Worm (Caenorhabditis elegans) whole organism, L1 larva: ENCODE measurements around the gene C10C6.3.

Source experiments
- Y116A8C.19 ChIP-seq: sonication (generic microtip); optimal IDR thresholded peaks from 2 replicates; lab custom pipeline; 2016; ENCODE audit warnings: missing compliant biosample characterization, missing genetic modification characterization, borderline replicate concordance
- aly-2 ChIP-seq: fragments of 150-350 bp; optimal IDR thresholded peaks from 2 replicates; lab custom pipeline; 2014; ENCODE audit warnings: missing biosample characterization, missing genetic modification characterization
- blmp-1 ChIP-seq: fragments of 150-350 bp; optimal IDR thresholded peaks from 2 replicates; lab custom pipeline; 2014; ENCODE audit warnings: missing biosample characterization, missing genetic modification characterization
- ceh-82 ChIP-seq, 3 experiments: fragments of 150-350 bp in 1 of 3; sonication (generic microtip) in 2 of 3; optimal IDR thresholded peaks; 2 replicates each; lab custom pipeline; 2014 to 2017; ENCODE audit warnings: missing biosample characterization in 3 of 3, missing genetic modification characterization in 3 of 3
- ceh-88 ChIP-seq: fragments of 200-800 bp; sonication (Bioruptor generic); IDR thresholded peaks from 2 replicates; pipeline ENCODE4 v1.3.6; 2022; ENCODE audit warnings: missing genetic modification characterization, missing compliant biosample characterization
- ceh-90 ChIP-seq: sonication (generic microtip); optimal IDR thresholded peaks from 2 replicates; lab custom pipeline; 2016; ENCODE audit warnings: missing genetic modification characterization, missing compliant biosample characterization
- dpl-1 ChIP-seq, 3 experiments: fragments of 150-350 bp in 2 of 3; sonication (generic microtip) in 1 of 3; optimal IDR thresholded peaks; 2 replicates each; lab custom pipeline; 2014 to 2017; ENCODE audit warnings: missing biosample characterization in 3 of 3, missing genetic modification characterization in 3 of 3, missing genetic modification reagents in 3 of 3
- dsc-1 ChIP-seq: sonication (generic microtip); optimal IDR thresholded peaks from 2 replicates; lab custom pipeline; 2016; ENCODE audit warnings: mild to moderate bottlenecking, missing genetic modification characterization, missing compliant biosample characterization
- efl-1 ChIP-seq, 4 experiments: fragments of 150-350 bp; optimal IDR thresholded peaks in 3 of 4; peaks in 1 of 4; 1 replicate in 1 of 4; 2 replicates in 3 of 4; lab custom pipeline; 2014; ENCODE audit warnings: missing biosample characterization in 2 of 4, missing genetic modification characterization in 2 of 4, missing genetic modification reagents in 2 of 4
- egl-13 ChIP-seq: sonication (generic microtip); optimal IDR thresholded peaks from 2 replicates; lab custom pipeline; 2016; ENCODE audit warnings: missing genotype, missing genetic modification reagents, missing genetic modification characterization, missing compliant biosample characterization
- elt-3 ChIP-seq, 6 experiments: fragments of 150-350 bp in 1 of 6; sonication (generic microtip); optimal IDR thresholded peaks; 2 replicates each; lab custom pipeline; 2017 to 2018; ENCODE audit warnings: missing biosample characterization in 6 of 6, missing genetic modification characterization in 6 of 6, inconsistent platforms in 1 of 6
- fkh-10 ChIP-seq: sonication (generic microtip); optimal IDR thresholded peaks from 2 replicates; lab custom pipeline; 2017; ENCODE audit warnings: missing biosample characterization, missing genetic modification reagents, missing genetic modification characterization
- fkh-8 ChIP-seq: sonication (generic microtip); optimal IDR thresholded peaks from 2 replicates; lab custom pipeline; 2016; ENCODE audit warnings: mild to moderate bottlenecking, missing genetic modification characterization, missing compliant biosample characterization
- hpl-2 ChIP-seq: fragments of 150-350 bp; optimal IDR thresholded peaks from 2 replicates; lab custom pipeline; 2014; ENCODE audit warnings: missing biosample characterization, missing genetic modification reagents, missing genetic modification characterization
- lin-13 ChIP-seq: fragments of 150-350 bp; optimal IDR thresholded peaks from 2 replicates; lab custom pipeline; 2014; ENCODE audit warnings: missing biosample characterization, missing genetic modification reagents, missing genetic modification characterization
- lin-14 ChIP-seq: fragments of 200-800 bp; sonication (Bioruptor generic); optimal IDR thresholded peaks from 2 replicates; lab custom pipeline; 2018; ENCODE audit warnings: mild to moderate bottlenecking, missing genetic modification characterization, moderate library complexity, missing compliant biosample characterization
- lin-15B ChIP-seq: fragments of 150-350 bp; sonication (generic microtip); optimal IDR thresholded peaks from 3 replicates; lab custom pipeline; 2014; ENCODE audit warnings: missing biosample characterization, missing genetic modification characterization
- lin-35 ChIP-seq, 2 experiments: fragments of 150-350 bp; optimal IDR thresholded peaks; 2 replicates each; lab custom pipeline; 2014; ENCODE audit warnings: missing biosample characterization in 2 of 2, missing genetic modification characterization in 2 of 2, missing genetic modification reagents in 2 of 2
- lsy-2 ChIP-seq, 2 experiments: fragments of 150-350 bp; optimal IDR thresholded peaks; 2 replicates each; lab custom pipeline; 2014; ENCODE audit warnings: missing biosample characterization in 2 of 2, missing genetic modification characterization in 2 of 2
- mab-9 ChIP-seq: fragments of 200-800 bp; sonication (Bioruptor generic); IDR thresholded peaks from 2 replicates; pipeline ENCODE4 v1.3.6; 2022; ENCODE audit warnings: missing genetic modification reagents, missing genetic modification characterization, missing compliant biosample characterization
- nhr-12 ChIP-seq: sonication (generic microtip); optimal IDR thresholded peaks from 2 replicates; lab custom pipeline; 2017; ENCODE audit warnings: missing biosample characterization, missing genetic modification characterization
- nhr-20 ChIP-seq: sonication (generic microtip); optimal IDR thresholded peaks from 2 replicates; lab custom pipeline; 2016; ENCODE audit warnings: mild to moderate bottlenecking, missing genetic modification characterization, missing compliant biosample characterization
- nhr-47 ChIP-seq: sonication (generic microtip); optimal IDR thresholded peaks from 2 replicates; lab custom pipeline; 2016; ENCODE audit warnings: mild to moderate bottlenecking, missing genetic modification characterization, moderate library complexity, missing compliant biosample characterization
- nhr-71 ChIP-seq: sonication (generic microtip); optimal IDR thresholded peaks from 2 replicates; lab custom pipeline; 2016; ENCODE audit warnings: mild to moderate bottlenecking, missing genetic modification characterization, moderate library complexity, missing compliant biosample characterization
- nhr-85 ChIP-seq: sonication (generic microtip); peaks from one replicate; lab custom pipeline; 2016; ENCODE audit warnings: missing genetic modification characterization, inconsistent platforms, missing compliant biosample characterization
- pax-3 ChIP-seq: fragments of 200-800 bp; sonication (Bioruptor generic); optimal IDR thresholded peaks from 2 replicates; lab custom pipeline; 2018; ENCODE audit warnings: mild to moderate bottlenecking, missing genetic modification characterization, moderate library complexity, missing compliant biosample characterization
- snu-23 ChIP-seq: sonication (generic microtip); optimal IDR thresholded peaks from 2 replicates; lab custom pipeline; 2016; ENCODE audit warnings: missing genetic modification characterization, missing compliant biosample characterization
- sptf-1 ChIP-seq: fragments of 150-350 bp; optimal IDR thresholded peaks from 2 replicates; lab custom pipeline; 2014; ENCODE audit warnings: missing biosample characterization, missing genetic modification characterization
- sup-37 ChIP-seq: fragments of 200-800 bp; sonication (Bioruptor generic); optimal IDR thresholded peaks from 2 replicates; lab custom pipeline; 2018; ENCODE audit warnings: mild to moderate bottlenecking, missing genetic modification characterization, missing compliant biosample characterization
- tbx-2 ChIP-seq: sonication (generic microtip); optimal IDR thresholded peaks from 2 replicates; lab custom pipeline; 2016; ENCODE audit warnings: missing genetic modification characterization, missing compliant biosample characterization
- unc-62 ChIP-seq: fragments of 150-350 bp; optimal IDR thresholded peaks from 2 replicates; lab custom pipeline; 2014; ENCODE audit warnings: missing biosample characterization, missing genetic modification reagents, missing genetic modification characterization
- unc-86 ChIP-seq: sonication (generic microtip); optimal IDR thresholded peaks from 2 replicates; lab custom pipeline; 2016; ENCODE audit warnings: missing genetic modification characterization, missing compliant biosample characterization
- zip-4 ChIP-seq: fragments of 200-800 bp; sonication (Bioruptor generic); optimal IDR thresholded peaks from 2 replicates; lab custom pipeline; 2018; ENCODE audit warnings: mild to moderate bottlenecking, missing genetic modification characterization, moderate library complexity, missing compliant biosample characterization
- ztf-11 ChIP-seq, 2 experiments: sonication (generic microtip); optimal IDR thresholded peaks; 2 replicates each; lab custom pipeline; 2016 to 2017; ENCODE audit warnings: missing genetic modification characterization in 2 of 2, missing biosample characterization in 1 of 2, missing compliant biosample characterization in 1 of 2

C10C6.3 gene

DNA sequence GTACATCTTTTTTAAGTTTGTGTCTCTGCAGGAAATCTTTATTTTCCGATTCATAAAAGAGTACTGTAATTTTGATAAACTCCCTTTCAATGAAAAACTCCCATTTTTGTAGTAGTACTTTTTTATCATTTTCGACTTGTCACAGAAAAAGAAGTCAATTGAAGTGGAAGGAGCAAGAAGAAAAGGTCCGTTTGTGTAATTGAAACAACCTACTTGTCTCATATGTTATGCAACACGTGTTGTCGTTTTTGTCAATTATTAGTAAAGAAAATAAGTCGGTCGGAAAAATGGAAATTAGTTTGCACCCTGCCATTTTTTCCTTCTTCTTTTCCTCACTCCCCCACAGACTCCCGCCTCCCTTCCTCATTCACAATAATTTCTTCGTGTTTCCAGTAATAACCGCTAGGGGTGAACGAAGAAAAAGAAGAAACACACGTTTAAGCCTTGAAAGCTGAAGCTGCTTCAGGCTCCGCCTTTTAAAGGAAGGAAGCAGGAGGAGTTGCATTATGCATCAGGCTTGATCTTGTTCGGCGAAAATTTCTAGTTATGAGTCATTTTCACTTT, 6.2 kb downstream of the C10C6.3 start:
- TF ChIP-seq elt-3 (tag; optimal IDR thresholded peaks at IDR 0.05; lab: Kevin White, UChicago) (no peak), fkh-8 (peak; percentile 57), unc-86 (tag; lab: Kevin White, UChicago) (peak; percentile 8), lin-15B (tag; lab: Kevin White, UChicago) (no peak), nhr-47 (tag; lab: Kevin White, UChicago) (peak; percentile 26), nhr-71 (peak; percentile 17), lin-14 (peak; percentile 76)

- TF ChIP-seq lin-14: peak; percentile 45
- peak in 1 of 3 experiments; percentile 14 for TF ChIP-seq ceh-82 (tag; optimal IDR thresholded peaks at IDR 0.05; lab: Kevin White, UChicago)
- TF ChIP-seq pax-3 (tag; lab: Kevin White, UChicago): no peak
- TF ChIP-seq, all 84 proteins: peak for 2
Observed at ce11 chrIV:11455824-11456223, 9.2 kb downstream of the C10C6.3 start.

- TF ChIP-seq mab-9 (GFP tag; lab: Robert Waterston, UW): no peak
- TF ChIP-seq nhr-12 (tag; lab: Kevin White, UChicago): no peak
- no peak for TF ChIP-seq egl-13
- TF ChIP-seq hpl-2 (GFP tag; lab: Kevin White, UChicago): no peak
- no peak for TF ChIP-seq lin-13 (GFP tag; lab: Kevin White, UChicago)
- TF ChIP-seq ceh-90 (tag; lab: Kevin White, UChicago): no peak
- TF ChIP-seq aly-2 (tag; lab: Kevin White, UChicago): no peak
- TF ChIP-seq tbx-2 (tag; lab: Kevin White, UChicago): no peak
- TF ChIP-seq lsy-2 (tag; optimal IDR thresholded peaks at IDR 0.05; lab: Kevin White, UChicago): no peak
- TF ChIP-seq Y116A8C.19 (tag; lab: Kevin White, UChicago): no peak
- TF ChIP-seq ceh-88: no peak
- no peak for TF ChIP-seq zip-4
- TF ChIP-seq fkh-8: no peak
- TF ChIP-seq unc-86 (tag; lab: Kevin White, UChicago): no peak
- TF ChIP-seq ztf-11 (tag; optimal IDR thresholded peaks at IDR 0.05; lab: Kevin White, UChicago): no peak
- no peak for TF ChIP-seq efl-1 (optimal IDR thresholded peaks at IDR 0.05; lab: Kevin White, UChicago)
- TF ChIP-seq efl-1 (GFP tag; optimal IDR thresholded peaks at IDR 0.05 in 1 of 2; lab: Kevin White, UChicago): no peak
- TF ChIP-seq fkh-10 (GFP tag; lab: Kevin White, UChicago): no peak
- TF ChIP-seq lin-35 (GFP tag; optimal IDR thresholded peaks at IDR 0.05; lab: Kevin White, UChicago): no peak
Observed at ce11 chrIV:11452928-11453327, 12.1 kb downstream of the C10C6.3 start.

ce11 chrIV:11438255-11438654, 26.8 kb downstream of the C10C6.3 start:
- no peak for TF ChIP-seq mab-9 (GFP tag; lab: Robert Waterston, UW)
- TF ChIP-seq sup-37 (GFP tag; lab: Kevin White, UChicago): no peak
- peak; percentile 60 for TF ChIP-seq blmp-1 (tag; lab: Kevin White, UChicago)
- TF ChIP-seq unc-62 (GFP tag; lab: Kevin White, UChicago): no peak
- TF ChIP-seq snu-23 (GFP tag; lab: Kevin White, UChicago): no peak
- no peak for TF ChIP-seq sptf-1
- no peak for TF ChIP-seq fkh-8
- TF ChIP-seq egl-13: no peak

DNA sequence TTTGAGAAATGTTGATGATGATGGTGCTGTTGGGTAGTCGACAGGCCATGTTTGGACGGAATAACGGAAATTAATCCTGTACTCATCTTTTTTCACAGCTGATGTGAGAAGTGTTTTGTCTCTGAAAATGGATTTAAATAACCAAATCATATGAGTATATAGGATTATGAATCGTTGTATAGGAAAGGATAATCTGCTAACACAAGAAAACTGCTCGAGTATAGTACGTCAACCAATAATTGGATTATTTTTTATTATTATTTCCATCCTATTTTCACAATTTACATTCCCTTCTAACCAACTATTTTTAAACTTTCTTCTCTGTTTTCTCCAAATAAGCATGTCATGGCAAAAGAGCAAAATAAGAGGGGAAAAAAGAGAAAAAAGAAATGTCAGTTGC, 29.3 kb downstream of the C10C6.3 start:
- TF ChIP-seq nhr-85 (peak; percentile 45), dpl-1 (GFP tag; optimal IDR thresholded peaks at IDR 0.05; lab: Kevin White, UChicago) (no peak), egl-13 (peak; percentile 10), ceh-88 (no peak), dsc-1 (peak; percentile 92), nhr-71 (peak; percentile 4), nhr-20 (tag; lab: Kevin White, UChicago) (no peak)
- TF ChIP-seq, all 84 proteins: peak for 4
